Fruit fly (Drosophila melanogaster) whole organism, embryonic: ENCODE measurements around the gene Dic1.

Source experiments
- CG10209 ChIP-seq: fragments of 200-800 bp; sonication (Bioruptor generic); optimal IDR thresholded peaks from 3 replicates; lab custom pipeline; 2017; ENCODE audit warnings: missing biosample characterization, mild to moderate bottlenecking, missing genetic modification characterization, missing genetic modification reagents
- CG10654 ChIP-seq: fragments of 200-800 bp; sonication (Bioruptor generic); optimal IDR thresholded peaks from 2 replicates; lab custom pipeline; 2016; ENCODE audit warnings: missing biosample characterization, missing genetic modification characterization
- CG11247 ChIP-seq: fragments of 200-800 bp; sonication (Bioruptor generic); IDR thresholded peaks from 2 replicates; pipeline ENCODE4 v1.3.6; 2022; ENCODE audit warnings: missing biosample characterization, missing genetic modification characterization
- CG1233 ChIP-seq: fragments of 200-800 bp; sonication (Bioruptor generic); optimal IDR thresholded peaks from 4 replicates; lab custom pipeline; 2018; ENCODE audit warnings: missing biosample characterization, mild to moderate bottlenecking, missing genetic modification characterization
- CG13894 ChIP-seq: fragments of 200-800 bp; sonication (Bioruptor generic); optimal IDR thresholded peaks from 3 replicates; lab custom pipeline; 2018; ENCODE audit warnings: missing biosample characterization, mild to moderate bottlenecking, missing genetic modification characterization, moderate library complexity
- CG1529 ChIP-seq: fragments of 200-800 bp; sonication (Bioruptor generic); optimal IDR thresholded peaks from 3 replicates; lab custom pipeline; 2018; ENCODE audit warnings: missing biosample characterization, missing genetic modification characterization
- CG16813 ChIP-seq: fragments of 200-800 bp; sonication (Bioruptor generic); IDR thresholded peaks from 3 replicates; pipeline ENCODE4 v1.3.6; 2022; ENCODE audit warnings: missing biosample characterization, missing genetic modification characterization; ENCODE audit not compliant: partially characterized antibody
- CG30403 ChIP-seq: fragments of 200-800 bp; sonication (Bioruptor generic); optimal IDR thresholded peaks from 3 replicates; lab custom pipeline; 2016; ENCODE audit warnings: missing biosample characterization, missing genetic modification characterization
- CG32532 ChIP-seq: fragments of 200-800 bp; sonication (Bioruptor generic); IDR thresholded peaks from 2 replicates; pipeline ENCODE4 v1.3.6; 2022; ENCODE audit warnings: missing biosample characterization, missing genetic modification characterization
- CG32767 ChIP-seq: fragments of 200-800 bp; sonication (Bioruptor generic); IDR thresholded peaks from 2 replicates; pipeline ENCODE4 v1.3.6; 2022; ENCODE audit warnings: missing biosample characterization, missing genetic modification characterization
- CG3838 ChIP-seq: fragments of 200-800 bp; sonication (Bioruptor generic); optimal IDR thresholded peaks from 3 replicates; lab custom pipeline; 2016; ENCODE audit warnings: missing biosample characterization, missing genetic modification characterization
- CG42726 ChIP-seq: fragments of 200-800 bp; sonication (Bioruptor generic); IDR thresholded peaks from 2 replicates; pipeline ENCODE4 v1.3.6; 2022; ENCODE audit warnings: missing biosample characterization, missing genetic modification characterization; ENCODE audit not compliant: partially characterized antibody
- CG4404 ChIP-seq: fragments of 200-800 bp; sonication (Bioruptor generic); IDR thresholded peaks from 2 replicates; pipeline ENCODE4 v1.3.6; 2022; ENCODE audit warnings: missing biosample characterization, missing genetic modification characterization
- CG4424 ChIP-seq: fragments of 200-800 bp; sonication (Bioruptor generic); optimal IDR thresholded peaks from 3 replicates; lab custom pipeline; 2016; ENCODE audit warnings: missing biosample characterization, missing genetic modification characterization
- CG4730 ChIP-seq: fragments of 200-800 bp; sonication (Bioruptor generic); IDR thresholded peaks from 2 replicates; pipeline ENCODE4 v1.3.6; 2022; ENCODE audit warnings: missing biosample characterization, missing genetic modification characterization
- CG5180 ChIP-seq: fragments of 200-800 bp; sonication (Bioruptor generic); optimal IDR thresholded peaks from 3 replicates; lab custom pipeline; 2017; ENCODE audit warnings: missing biosample characterization, missing genetic modification characterization, mild to moderate bottlenecking, moderate library complexity, missing genetic modification reagents
- CG7271 ChIP-seq: fragments of 200-800 bp; sonication (Bioruptor generic); optimal IDR thresholded peaks from 2 replicates; lab custom pipeline; 2018; ENCODE audit warnings: missing biosample characterization, mild to moderate bottlenecking, missing genetic modification characterization, moderate library complexity
- CG9437 ChIP-seq: fragments of 200-800 bp; sonication (Bioruptor generic); optimal IDR thresholded peaks from 2 replicates; lab custom pipeline; 2018; ENCODE audit warnings: missing biosample characterization, mild to moderate bottlenecking, missing genetic modification characterization
- CTCF ChIP-seq: fragments of 200-800 bp; sonication (Bioruptor generic); optimal IDR thresholded peaks from 2 replicates; lab custom pipeline; 2017; ENCODE audit warnings: missing biosample characterization, mild to moderate bottlenecking, missing genetic modification characterization, moderate library complexity
- CkIIα-i1 ChIP-seq: fragments of 200-800 bp; sonication (Bioruptor generic); IDR thresholded peaks from 2 replicates; pipeline ENCODE4 v1.3.6; 2022; ENCODE audit warnings: missing biosample characterization, missing genetic modification characterization
- E2f2 ChIP-seq: fragments of 200-800 bp; sonication (Bioruptor generic); IDR thresholded peaks from 2 replicates; pipeline ENCODE4 v1.3.6; 2022; ENCODE audit warnings: missing biosample characterization, missing genetic modification characterization
- Eip74EF ChIP-seq, 2 experiments: fragments of 200-800 bp in 1 of 2; fragments of >200 bp in 1 of 2; sonication (Bioruptor generic) in 1 of 2; optimal IDR thresholded peaks; 2 replicates each; lab custom pipeline; 2017 to 2019; ENCODE audit warnings: missing biosample characterization in 2 of 2, missing genetic modification characterization in 2 of 2, mild to moderate bottlenecking in 1 of 2, moderate library complexity in 1 of 2
- Fer2 ChIP-seq: fragments of 200-800 bp; sonication (Bioruptor generic); optimal IDR thresholded peaks from 2 replicates; lab custom pipeline; 2018; ENCODE audit warnings: missing biosample characterization, mild to moderate bottlenecking, missing genetic modification characterization, moderate library complexity
- GATAe ChIP-seq: fragments of 200-800 bp; sonication (Bioruptor generic); conservative IDR thresholded peaks from 2 replicates; pipeline ENCODE4 v1.3.6; 2022; ENCODE audit warnings: missing biosample characterization, missing genetic modification characterization
- Mes4 ChIP-seq: fragments of 200-800 bp; sonication (Bioruptor generic); optimal IDR thresholded peaks from 2 replicates; lab custom pipeline; 2016; ENCODE audit warnings: missing biosample characterization, missing genetic modification characterization
- NFAT ChIP-seq: fragments of 200-800 bp; sonication (Bioruptor generic); IDR thresholded peaks from 2 replicates; pipeline ENCODE4 v1.3.6; 2022; ENCODE audit warnings: missing biosample characterization, missing genetic modification characterization
- Neu2 ChIP-seq: fragments of 200-800 bp; sonication (Bioruptor generic); optimal IDR thresholded peaks from 3 replicates; lab custom pipeline; 2016; ENCODE audit warnings: missing biosample characterization, missing genetic modification characterization, borderline replicate concordance
- Nf-YB ChIP-seq: fragments of 200-800 bp; sonication (Bioruptor generic); optimal IDR thresholded peaks from 3 replicates; lab custom pipeline; 2019; ENCODE audit warnings: missing biosample characterization, mild to moderate bottlenecking, missing genetic modification characterization, moderate library complexity
- Oli ChIP-seq: fragments of 200-800 bp; sonication (Bioruptor generic); optimal IDR thresholded peaks from 2 replicates; lab custom pipeline; 2018; ENCODE audit warnings: missing biosample characterization, mild to moderate bottlenecking, missing genetic modification characterization, moderate library complexity
- Sin3A ChIP-seq: fragments of >200 bp; optimal IDR thresholded peaks from 2 replicates; lab custom pipeline; 2018
- Sox102F ChIP-seq: fragments of 200-800 bp; sonication (Bioruptor generic); optimal IDR thresholded peaks from 2 replicates; lab custom pipeline; 2018; ENCODE audit warnings: missing biosample characterization, mild to moderate bottlenecking, missing genetic modification characterization, moderate library complexity
- Tbp ChIP-seq: fragments of >200 bp; optimal IDR thresholded peaks from 2 replicates; lab custom pipeline; 2018; ENCODE audit warnings: missing biosample characterization, missing genetic modification characterization
- bbx ChIP-seq: fragments of 200-800 bp; sonication (Bioruptor generic); IDR thresholded peaks from 2 replicates; pipeline ENCODE4 v1.3.6; 2022; ENCODE audit warnings: missing biosample characterization, missing genetic modification characterization; ENCODE audit not compliant: partially characterized antibody
- br ChIP-seq: fragments of >200 bp; optimal IDR thresholded peaks from 2 replicates; lab custom pipeline; 2017
- ci ChIP-seq: fragments of 200-800 bp; sonication (Bioruptor generic); IDR thresholded peaks from 3 replicates; pipeline ENCODE4 v1.3.6; 2022; ENCODE audit warnings: missing biosample characterization, missing genetic modification characterization
- croc ChIP-seq: fragments of 200-800 bp; sonication (Bioruptor generic); conservative IDR thresholded peaks from 3 replicates; pipeline ENCODE4 v1.3.6; 2022; ENCODE audit warnings: missing biosample characterization, missing genetic modification characterization
- dan ChIP-seq: fragments of 200-800 bp; sonication (Bioruptor generic); IDR thresholded peaks from 2 replicates; pipeline ENCODE4 v1.3.6; 2022; ENCODE audit warnings: missing biosample characterization, missing genetic modification characterization
- dati ChIP-seq: fragments of 200-800 bp; sonication (Bioruptor generic); IDR thresholded peaks from 2 replicates; pipeline ENCODE4 v1.3.6; 2022; ENCODE audit warnings: missing biosample characterization, missing genetic modification characterization
- eve ChIP-seq, 2 experiments: fragments of >200 bp; optimal IDR thresholded peaks; 2 replicates each; lab custom pipeline; 2017; ENCODE audit warnings: missing biosample characterization in 2 of 2, missing genetic modification characterization in 2 of 2
- ewg ChIP-seq: fragments of 200-800 bp; sonication (Bioruptor generic); optimal IDR thresholded peaks from 3 replicates; lab custom pipeline; 2017; ENCODE audit warnings: mild to moderate bottlenecking, missing biosample characterization, missing genetic modification reagents, missing genetic modification characterization
- fd64A ChIP-seq: fragments of 200-800 bp; sonication (Bioruptor generic); optimal IDR thresholded peaks from 3 replicates; lab custom pipeline; 2018; ENCODE audit warnings: missing biosample characterization, mild to moderate bottlenecking, missing genetic modification characterization
- gce ChIP-seq: fragments of 200-800 bp; sonication (Bioruptor generic); IDR thresholded peaks from 3 replicates; pipeline ENCODE4 v1.3.6; 2022; ENCODE audit warnings: missing biosample characterization, missing genetic modification characterization
- grau ChIP-seq: fragments of 200-800 bp; optimal IDR thresholded peaks from 3 replicates; lab custom pipeline; 2019; ENCODE audit warnings: missing biosample characterization, mild to moderate bottlenecking, missing genetic modification characterization, moderate library complexity
- kay ChIP-seq: fragments of 200-800 bp; sonication (Bioruptor generic); optimal IDR thresholded peaks from 2 replicates; lab custom pipeline; 2016; ENCODE audit warnings: missing biosample characterization, missing genetic modification characterization
- ken ChIP-seq: fragments of 200-800 bp; sonication (Bioruptor generic); IDR thresholded peaks from 3 replicates; pipeline ENCODE4 v1.3.6; 2022; ENCODE audit warnings: missing biosample characterization, missing genetic modification characterization
- lab ChIP-seq: fragments of 200-800 bp; sonication (Bioruptor generic); optimal IDR thresholded peaks from 3 replicates; lab custom pipeline; 2017; ENCODE audit warnings: missing biosample characterization, missing genetic modification characterization, mild to moderate bottlenecking, moderate library complexity, missing genetic modification reagents
- lola ChIP-seq, 3 experiments: fragments of >200 bp in 2 of 3; fragments of 200-800 bp in 1 of 3; sonication (Bioruptor generic) in 1 of 3; optimal IDR thresholded peaks; 2 replicates each; lab custom pipeline; 2017 to 2019; ENCODE audit warnings: missing biosample characterization in 3 of 3, missing genetic modification characterization in 3 of 3, mild to moderate bottlenecking in 1 of 3, moderate library complexity in 1 of 3
- lov ChIP-seq, 2 experiments: fragments of 200-800 bp in 1 of 2; fragments of >200 bp in 1 of 2; sonication (Bioruptor generic) in 1 of 2; IDR thresholded peaks in 1 of 2; optimal IDR thresholded peaks in 1 of 2; 2 replicates in 1 of 2; 3 replicates in 1 of 2; pipeline versions ENCODE4 v1.3.6 to Lab custom; 2017 to 2022; ENCODE audit warnings: missing biosample characterization in 1 of 2, missing genetic modification characterization in 1 of 2
- nmo ChIP-seq: fragments of 200-800 bp; sonication (Bioruptor generic); optimal IDR thresholded peaks from 2 replicates; lab custom pipeline; 2018; ENCODE audit warnings: missing biosample characterization, mild to moderate bottlenecking, missing genetic modification characterization, moderate library complexity
- oc ChIP-seq: fragments of 200-800 bp; sonication (Bioruptor generic); optimal IDR thresholded peaks from 2 replicates; lab custom pipeline; 2018; ENCODE audit warnings: missing biosample characterization, mild to moderate bottlenecking, missing genetic modification characterization, moderate library complexity
- sens-2 ChIP-seq: fragments of 200-800 bp; sonication (Bioruptor generic); IDR thresholded peaks from 2 replicates; pipeline ENCODE4 v1.3.6; 2022; ENCODE audit warnings: missing biosample characterization, missing genetic modification characterization
- sr ChIP-seq: fragments of 200-800 bp; sonication (Bioruptor generic); IDR thresholded peaks from 3 replicates; pipeline ENCODE4 v1.3.6; 2022; ENCODE audit warnings: missing biosample characterization, missing genetic modification characterization
- vnd ChIP-seq: fragments of 200-800 bp; sonication (Bioruptor generic); IDR thresholded peaks from 3 replicates; pipeline ENCODE4 v1.3.6; 2022; ENCODE audit warnings: missing biosample characterization, missing genetic modification characterization; ENCODE audit not compliant: partially characterized antibody
- wor ChIP-seq: fragments of 200-800 bp; sonication (Bioruptor generic); IDR thresholded peaks from 2 replicates; pipeline ENCODE4 v1.3.6; 2022; ENCODE audit warnings: missing biosample characterization, missing genetic modification characterization
- z ChIP-seq: fragments of 200-800 bp; sonication (Bioruptor generic); IDR thresholded peaks from 3 replicates; pipeline ENCODE4 v1.3.6; 2022; ENCODE audit warnings: missing biosample characterization, missing genetic modification characterization

Gene Dic1

DNA sequence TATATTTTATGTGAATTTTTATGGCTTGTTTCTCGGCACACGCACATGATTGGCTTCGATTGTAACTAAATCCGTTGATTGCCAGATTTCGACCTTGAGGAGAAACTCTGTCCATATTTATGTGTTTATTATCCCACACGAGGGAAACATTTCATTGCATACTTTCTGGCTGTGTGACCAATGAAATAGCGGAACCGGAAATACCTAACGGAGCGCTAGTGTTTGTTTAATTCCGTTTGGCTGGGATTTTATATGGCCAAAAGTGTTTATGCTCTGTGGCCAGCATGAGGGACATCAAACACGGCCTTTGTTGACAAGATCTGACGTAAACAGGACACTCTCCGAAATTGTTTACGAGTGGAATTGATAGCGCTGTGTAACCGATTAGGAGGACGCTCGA, 44.9 kb upstream of the Dic1 start (continued):
- no peak for TF ChIP-seq Nf-YB (GFP tag; lab: Kevin White, UChicago)
- TF ChIP-seq CG16813 (GFP tag; lab: Robert Waterston, UW) = no peak
- TF ChIP-seq CG30403 (GFP tag; lab: Kevin White, UChicago) = no peak
- TF ChIP-seq CG7271 (tag; lab: Kevin White, UChicago) = no peak
- no peak for TF ChIP-seq Neu2 (GFP tag; lab: Kevin White, UChicago)
- TF ChIP-seq Oli = no peak
- no peak; the same call in 1 of the 2 replicates for TF ChIP-seq CG32532 (GFP tag; lab: Robert Waterston, UW)
- no peak for TF ChIP-seq NFAT (GFP tag; lab: Robert Waterston, UW)
- peak; percentile 5 for TF ChIP-seq CG9437 (GFP tag; lab: Kevin White, UChicago)
- no peak for TF ChIP-seq CG1529 (GFP tag; lab: Kevin White, UChicago)
- TF ChIP-seq oc = peak; percentile 6
- TF ChIP-seq CG4730 (GFP tag; lab: Robert Waterston, UW) = no peak
- peak; percentile 35 for TF ChIP-seq CTCF
- peak; percentile 16; the same call in 1 of the 2 replicates for TF ChIP-seq sens-2 (GFP tag; lab: Robert Waterston, UW)
- peak; percentile 7 for TF ChIP-seq ewg (GFP tag; lab: Kevin White, UChicago)
- no peak for TF ChIP-seq kay (GFP tag; lab: Kevin White, UChicago)
- TF ChIP-seq CG4404 (GFP tag; lab: Robert Waterston, UW) = no peak
- peak in 1 of 2 experiments; percentile 23 for TF ChIP-seq Eip74EF (GFP tag; optimal IDR thresholded peaks at IDR 0.05; lab: Kevin White, UChicago)
- TF ChIP-seq vnd = no peak
- TF ChIP-seq fd64A = no peak
- no peak for TF ChIP-seq CG5180 (GFP tag; lab: Kevin White, UChicago)
- TF ChIP-seq Mes4 (GFP tag; lab: Kevin White, UChicago) = peak; percentile 30
- peak; percentile 85 for TF ChIP-seq ci (GFP tag; lab: Robert Waterston, UW)
- no peak for TF ChIP-seq lab
- TF ChIP-seq CG32767 = 0 out of 2 replicates have a peak, but pooled peaks have one; percentile 39
- TF ChIP-seq br = no peak
- TF ChIP-seq dan (GFP tag; lab: Robert Waterston, UW) = no peak
- no peak for TF ChIP-seq wor (GFP tag; lab: Robert Waterston, UW)
- TF ChIP-seq CG10654 (GFP tag; lab: Kevin White, UChicago) = no peak
- no peak for TF ChIP-seq CG13894
- peak; percentile 16 for TF ChIP-seq Sox102F
- no peak for TF ChIP-seq Sin3A (lab: Kevin White, UChicago)
- TF ChIP-seq ken = no peak
- TF ChIP-seq dati = no peak
- peak; percentile 15 for TF ChIP-seq nmo (GFP tag; lab: Kevin White, UChicago)
- no peak for TF ChIP-seq bbx
- TF ChIP-seq Fer2 (tag; lab: Kevin White, UChicago) = no peak
- peak; percentile 51; the same call in 1 of the 3 replicates for TF ChIP-seq z
- TF ChIP-seq CG10209 (GFP tag; lab: Kevin White, UChicago) = peak; percentile 5
- TF ChIP-seq gce (GFP tag; lab: Robert Waterston, UW) = peak; percentile 69; the same call in 2 of the 3 replicates
- peak; percentile 24; the same call in 1 of the 3 replicates for TF ChIP-seq sr (GFP tag; lab: Robert Waterston, UW)
- peak; percentile 20 for TF ChIP-seq CG4424 (GFP tag; lab: Kevin White, UChicago)
- TF ChIP-seq CG11247 = no peak

- TF ChIP-seq GATAe = no peak
- no peak for TF ChIP-seq eve (GFP tag; optimal IDR thresholded peaks at IDR 0.05; lab: Kevin White, UChicago)
- TF ChIP-seq grau = no peak
- TF ChIP-seq CG1233 (GFP tag; lab: Kevin White, UChicago) = no peak
- TF ChIP-seq Tbp (GFP tag; lab: Kevin White, UChicago) = no peak
- TF ChIP-seq E2f2 (GFP tag; lab: Robert Waterston, UW) = no peak
- TF ChIP-seq croc (GFP tag; lab: Robert Waterston, UW) = no peak
- no peak for TF ChIP-seq CG3838 (GFP tag; lab: Kevin White, UChicago)
- no peak for TF ChIP-seq CkIIα-i1 (GFP tag; lab: Robert Waterston, UW)
- TF ChIP-seq lola (GFP tag; optimal IDR thresholded peaks at IDR 0.05; lab: Kevin White, UChicago) = no peak
- TF ChIP-seq lov (optimal IDR thresholded peaks at IDR 0.05; lab: Kevin White, UChicago) = no peak
- no peak for TF ChIP-seq lov (GFP tag; IDR thresholded peaks at IDR 0.05; lab: Robert Waterston, UW)
- TF ChIP-seq CG42726 (GFP tag; lab: Robert Waterston, UW) = no peak
These were observed 31.7 kb upstream of the Dic1 start for dm6 chr3R:13333031-13333430.
